Worm (Caenorhabditis elegans): Measurements from ENCODE around the gene C26E6.12.
A peak's percentile ranks its signal among the peaks of the same experiment; 100 is the strongest.

C26E6.12 gene

DNA sequence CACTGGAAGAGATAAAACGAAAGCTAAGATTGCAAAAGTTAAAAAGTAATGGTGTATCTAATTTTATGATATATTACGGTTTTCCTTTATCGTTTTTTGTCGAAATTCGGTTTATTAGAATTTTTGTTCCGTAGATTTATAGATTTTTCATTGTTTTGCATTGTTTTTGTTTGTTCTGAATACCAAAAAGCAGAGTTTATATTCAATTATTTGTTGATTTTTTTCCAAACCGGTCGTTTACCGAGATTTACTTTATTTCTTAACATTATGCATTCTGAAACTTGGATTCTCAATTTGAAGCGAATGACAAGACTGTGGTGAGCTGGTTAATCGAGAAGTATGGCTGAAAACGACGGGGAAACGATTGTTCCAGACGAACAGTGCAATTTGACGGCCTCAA is 5.0 kb upstream of the C26E6.12 start, which contains the start of gene fsn-1:
Gene fsn-1, plus strand, starts transcription at position 301 of the 400 bp plus-strand sequence.
- TF ChIP-seq skn-1 (tag; optimal IDR thresholded peaks at IDR 0.05): no peak
- no peak for TF ChIP-seq vab-15 (tag; optimal IDR thresholded peaks at IDR 0.05)
- no peak for TF ChIP-seq snpc-4 (tag; optimal IDR thresholded peaks at IDR 0.05)
- no peak for TF ChIP-seq fos-1 (tag; optimal IDR thresholded peaks at IDR 0.05)
- TF ChIP-seq egl-13 (tag; optimal IDR thresholded peaks at IDR 0.05): no peak
- TF ChIP-seq zag-1 (tag; optimal IDR thresholded peaks at IDR 0.05): no peak
- no peak for TF ChIP-seq mef-2 (tag; optimal IDR thresholded peaks at IDR 0.05)
- no peak for TF ChIP-seq lin-14 (GFP tag; optimal IDR thresholded peaks at IDR 0.05)
- no peak for TF ChIP-seq hlh-17 (GFP tag; optimal IDR thresholded peaks at IDR 0.05; ENCODE audit: borderline replicate concordance)
- no peak for TF ChIP-seq F16B12.6 (tag; optimal IDR thresholded peaks at IDR 0.05)
- no peak for TF ChIP-seq lir-3 (tag; optimal IDR thresholded peaks at IDR 0.05; ENCODE audit: poor library complexity)
- TF ChIP-seq sptf-1 (tag; optimal IDR thresholded peaks at IDR 0.05): no peak
- no peak for TF ChIP-seq ceh-63 (GFP tag; optimal IDR thresholded peaks at IDR 0.05)
- no peak for TF ChIP-seq C04F5.9 (tag; optimal IDR thresholded peaks at IDR 0.05)
- no peak for TF ChIP-seq lin-35 (GFP tag; optimal IDR thresholded peaks at IDR 0.05)
- TF ChIP-seq tbx-2 (tag; optimal IDR thresholded peaks at IDR 0.05): no peak
- TF ChIP-seq mab-9 (GFP tag; IDR thresholded peaks at IDR 0.05): no peak
- no peak for TF ChIP-seq aly-2 (tag; optimal IDR thresholded peaks at IDR 0.05)
- no peak for TF ChIP-seq C34B4.2 (tag; optimal IDR thresholded peaks at IDR 0.05)

DNA sequence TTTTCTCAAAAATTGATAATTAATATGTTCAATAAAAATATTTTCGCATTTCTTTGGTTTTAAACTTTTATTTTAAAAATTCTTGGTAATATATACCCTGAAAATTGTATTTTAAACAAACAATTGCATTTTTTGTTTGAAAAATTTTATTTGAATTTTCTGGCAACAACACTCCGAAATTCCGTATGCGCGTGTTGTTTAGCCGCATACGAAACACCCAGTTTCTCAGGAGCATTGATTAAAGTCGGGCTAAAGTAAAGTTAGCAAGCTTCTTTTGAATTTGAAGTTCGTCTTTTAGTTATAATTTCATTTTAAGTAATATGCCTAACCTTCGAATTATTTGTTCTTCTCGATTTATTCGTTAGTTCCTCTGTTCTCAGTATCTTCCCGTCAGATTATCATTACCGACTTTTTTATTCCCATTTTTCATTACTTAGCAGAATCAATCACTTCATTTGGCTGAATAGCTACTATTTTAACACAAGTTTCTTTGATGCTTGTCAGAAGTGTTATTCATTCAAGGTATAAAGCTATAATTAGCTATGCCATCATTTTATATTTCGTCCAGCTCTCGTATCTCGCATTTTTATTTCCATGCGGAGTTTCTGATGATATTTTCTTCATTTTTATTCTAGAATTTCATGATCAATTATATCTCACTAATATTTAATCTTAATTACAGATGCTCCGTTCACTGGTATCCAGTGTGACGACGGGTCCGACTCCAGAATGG is 3.0 kb upstream of the C26E6.12 start, which contains the start of gene mrps-18C:
Gene mrps-18C, plus strand, starts transcription at position 683 of the 733 bp plus-strand sequence.
- TF ChIP-seq unc-98 (GFP tag; IDR thresholded peaks at IDR 0.05) (no peak), nhr-76 (tag; optimal IDR thresholded peaks at IDR 0.05) (no peak), snu-23 (GFP tag; optimal IDR thresholded peaks at IDR 0.05) (peak; percentile 16), pag-3 (tag; optimal IDR thresholded peaks at IDR 0.05; ENCODE audit: borderline replicate concordance, insufficient read depth) (no peak), skn-1 (tag; optimal IDR thresholded peaks at IDR 0.05) (no peak), fkh-4 (tag; optimal IDR thresholded peaks at IDR 0.05; ENCODE audit: borderline replicate concordance) (no peak), irx-1 (tag; optimal IDR thresholded peaks at IDR 0.05) (no peak), egl-27 (tag; optimal IDR thresholded peaks at IDR 0.05) (no peak), fkh-8 (tag; optimal IDR thresholded peaks at IDR 0.05) (no peak), efl-3 (GFP tag; optimal IDR thresholded peaks at IDR 0.05) (no peak), elt-3 (tag; optimal IDR thresholded peaks at IDR 0.05) (no peak), mep-1 (tag; optimal IDR thresholded peaks at IDR 0.05) (peak; percentile 47), nhr-12 (tag; optimal IDR thresholded peaks at IDR 0.05) (no peak), nhr-20 (tag; optimal IDR thresholded peaks at IDR 0.05) (no peak), ceh-82 (tag; optimal IDR thresholded peaks at IDR 0.05) (peak in 1 of 3 experiments; percentile 11), hlh-4 (tag; optimal IDR thresholded peaks at IDR 0.05) (no peak), efl-1 (optimal IDR thresholded peaks at IDR 0.05) (peak; percentile 48 to 66), efl-1 (GFP tag; optimal IDR thresholded peaks at IDR 0.05 in 1 of 2) (peak; percentile 68 to 96), isw-1 (GFP tag; IDR thresholded peaks at IDR 0.05) (no peak), tbx-2 (tag; optimal IDR thresholded peaks at IDR 0.05) (no peak), lin-35 (GFP tag; optimal IDR thresholded peaks at IDR 0.05) (peak; percentile 60 to 69), rnt-1 (tag; optimal IDR thresholded peaks at IDR 0.05) (peak; percentile 35), lsy-2 (tag; optimal IDR thresholded peaks at IDR 0.05) (peak; percentile 19 to 60), egl-13 (tag; optimal IDR thresholded peaks at IDR 0.05) (no peak), ces-1 (GFP tag; optimal IDR thresholded peaks at IDR 0.05) (no peak), tlp-1 (tag; optimal IDR thresholded peaks at IDR 0.05) (no peak), sup-37 (GFP tag; optimal IDR thresholded peaks at IDR 0.05) (no peak), lin-14 (GFP tag; optimal IDR thresholded peaks at IDR 0.05) (no peak), ztf-4 (tag; optimal IDR thresholded peaks at IDR 0.05) (no peak), fos-1 (tag; optimal IDR thresholded peaks at IDR 0.05) (no peak), nhr-11 (tag; optimal IDR thresholded peaks at IDR 0.05) (no peak), lin-15B (tag; optimal IDR thresholded peaks at IDR 0.05) (peak; percentile 34), aly-2 (tag; optimal IDR thresholded peaks at IDR 0.05) (no peak), elt-2 (tag; optimal IDR thresholded peaks at IDR 0.05) (no peak), blmp-1 (tag; optimal IDR thresholded peaks at IDR 0.05) (peak; percentile 18), dpl-1 (GFP tag; optimal IDR thresholded peaks at IDR 0.05) (peak; percentile 42 to 70 (median 59)), mab-9 (GFP tag; IDR thresholded peaks at IDR 0.05) (no peak), mef-2 (tag; optimal IDR thresholded peaks at IDR 0.05) (no peak), ceh-63 (GFP tag; optimal IDR thresholded peaks at IDR 0.05) (no peak), nhr-77 (tag; optimal IDR thresholded peaks at IDR 0.05) (no peak)

All from whole organism, L1 larva.